Fruit fly (Drosophila melanogaster): ENCODE results near the gene RpS27.

RpS27 gene

dm6 chr3R:25221203-25221807 lies 26.0 kb downstream of the RpS27 start, which contains the start of gene Alg9 (continued):
- no peak for TF ChIP-seq NC2β (GFP tag; optimal IDR thresholded peaks at IDR 0.05)
- no peak for TF ChIP-seq Jarid2 (GFP tag; optimal IDR thresholded peaks at IDR 0.05)
- no peak for TF ChIP-seq toy (GFP tag; IDR thresholded peaks at IDR 0.05)
- TF ChIP-seq CG4854 (GFP tag; optimal IDR thresholded peaks at IDR 0.05), result no peak
- TF ChIP-seq NK7.1 (GFP tag; optimal IDR thresholded peaks at IDR 0.05), result no peak
- no peak for TF ChIP-seq CG8944 (GFP tag; optimal IDR thresholded peaks at IDR 0.05)
- TF ChIP-seq Dp (GFP tag; optimal IDR thresholded peaks at IDR 0.05), result peak; percentile 62
- no peak for TF ChIP-seq Spps (tag; optimal IDR thresholded peaks at IDR 0.05)
- TF ChIP-seq onecut (GFP tag; IDR thresholded peaks at IDR 0.05), result peak; percentile 50; the same call in 1 of the 2 replicates
- peak; percentile 94 for TF ChIP-seq Dref (GFP tag; IDR thresholded peaks at IDR 0.05)
- peak; percentile 98 for TF ChIP-seq Myb (GFP tag; optimal IDR thresholded peaks at IDR 0.05)
- TF ChIP-seq CG2678 (tag; optimal IDR thresholded peaks at IDR 0.05), result no peak
- TF ChIP-seq CG12769 (tag; optimal IDR thresholded peaks at IDR 0.05), result no peak
- no peak for TF ChIP-seq h (optimal IDR thresholded peaks at IDR 0.05)
- no peak for TF ChIP-seq BtbVII (GFP tag; optimal IDR thresholded peaks at IDR 0.05)
- no peak for TF ChIP-seq CG2712 (tag; optimal IDR thresholded peaks at IDR 0.05)
- no peak for TF ChIP-seq en (GFP tag; optimal IDR thresholded peaks at IDR 0.05)
- TF ChIP-seq mld (GFP tag; IDR thresholded peaks at IDR 0.05; ENCODE audit: partially characterized antibody), result peak; percentile 88
- no peak for TF ChIP-seq CG5180 (GFP tag; optimal IDR thresholded peaks at IDR 0.05)
- no peak for TF ChIP-seq zfh1 (GFP tag; IDR thresholded peaks at IDR 0.05)
- TF ChIP-seq Hand (GFP tag; optimal IDR thresholded peaks at IDR 0.05), result no peak
- no peak for TF ChIP-seq tio (GFP tag; optimal IDR thresholded peaks at IDR 0.05)
- TF ChIP-seq CG4820 (GFP tag; optimal IDR thresholded peaks at IDR 0.05), result no peak
- no peak for TF ChIP-seq CG10431 (GFP tag; optimal IDR thresholded peaks at IDR 0.05)
- TF ChIP-seq CG7987 (GFP tag; optimal IDR thresholded peaks at IDR 0.05), result no peak
- TF ChIP-seq D19B (GFP tag; optimal IDR thresholded peaks at IDR 0.05), result no peak
- no peak for TF ChIP-seq Xrp1 (GFP tag; IDR thresholded peaks at IDR 0.05)
- no peak for TF ChIP-seq Hr39 (optimal IDR thresholded peaks at IDR 0.05)
- no peak for TF ChIP-seq Awh (GFP tag; IDR thresholded peaks at IDR 0.05)
- TF ChIP-seq Ptx1 (GFP tag; IDR thresholded peaks at IDR 0.05), result no peak
- TF ChIP-seq kni (GFP tag; optimal IDR thresholded peaks at IDR 0.05), result no peak
- no peak for TF ChIP-seq CG12219 (GFP tag; optimal IDR thresholded peaks at IDR 0.05)
- TF ChIP-seq lbe (GFP tag; optimal IDR thresholded peaks at IDR 0.05), result no peak
- TF ChIP-seq CG17328 (GFP tag; IDR thresholded peaks at IDR 0.05), result no peak
- TF ChIP-seq lola (GFP tag; optimal IDR thresholded peaks at IDR 0.05), result peak in 1 of 3 experiments; percentile 71
- TF ChIP-seq CG3838 (GFP tag; optimal IDR thresholded peaks at IDR 0.05), result no peak

dm6 chr3R:25219018-25219417 lies 28.3 kb downstream of the RpS27 start, which contains the start of gene CG31103:
Gene CG31103 (plus strand): TSS chr3R:25219318.
- no peak for TF ChIP-seq Nf-YB (GFP tag; optimal IDR thresholded peaks at IDR 0.05)
- no peak for TF ChIP-seq bowl (GFP tag; IDR thresholded peaks at IDR 0.05)
- TF ChIP-seq slou (GFP tag; optimal IDR thresholded peaks at IDR 0.05), result no peak
- no peak for TF ChIP-seq nmo (GFP tag; optimal IDR thresholded peaks at IDR 0.05)
- no peak for TF ChIP-seq CG9437 (GFP tag; optimal IDR thresholded peaks at IDR 0.05)
- TF ChIP-seq Max (GFP tag; optimal IDR thresholded peaks at IDR 0.05), result no peak
- TF ChIP-seq Sox100B (GFP tag; optimal IDR thresholded peaks at IDR 0.05), result no peak
- TF ChIP-seq chn (GFP tag; optimal IDR thresholded peaks at IDR 0.05), result no peak
- TF ChIP-seq gsb (GFP tag; IDR thresholded peaks at IDR 0.05), result no peak
- TF ChIP-seq CG11723 (GFP tag; optimal IDR thresholded peaks at IDR 0.05), result no peak
- TF ChIP-seq CG8388 (GFP tag; optimal IDR thresholded peaks at IDR 0.05), result no peak
- TF ChIP-seq ash1 (GFP tag; optimal IDR thresholded peaks at IDR 0.05), result no peak
- no peak for TF ChIP-seq CG42726 (GFP tag; IDR thresholded peaks at IDR 0.05; ENCODE audit: partially characterized antibody)
- no peak for TF ChIP-seq Xrp1 (GFP tag; IDR thresholded peaks at IDR 0.05)
- TF ChIP-seq insv (GFP tag; optimal IDR thresholded peaks at IDR 0.05), result no peak

Measured in whole organism, embryonic.